Fruit fly (Drosophila melanogaster) whole organism, embryonic: ENCODE measurements around the gene Ugt37A3.

ENCODE experiments used
- Awh ChIP-seq: fragments of 200-800 bp; sonication (Bioruptor generic); IDR thresholded peaks from 2 replicates; pipeline ENCODE4, ENCODE4 v1.3.6; 2022; ENCODE audit warnings: missing biosample characterization, missing genetic modification characterization
- BEAF-32 ChIP-seq: fragments of 200-800 bp; sonication (Bioruptor generic); optimal IDR thresholded peaks from 3 replicates; lab custom pipeline; 2017; ENCODE audit warnings: missing biosample characterization, missing genetic modification characterization, mild to moderate bottlenecking, moderate library complexity, missing genetic modification reagents
- CG10366 ChIP-seq: fragments of 200-800 bp; sonication (Bioruptor generic); IDR thresholded peaks from 2 replicates; pipeline ENCODE4 v1.3.6; 2022; ENCODE audit warnings: missing biosample characterization, missing genetic modification characterization
- CG11398 ChIP-seq: fragments of 200-800 bp; sonication (Bioruptor generic); optimal IDR thresholded peaks from 2 replicates; lab custom pipeline; 2016; ENCODE audit warnings: missing biosample characterization, missing genetic modification characterization
- CG12155 ChIP-seq: fragments of 200-800 bp; sonication (Bioruptor generic); optimal IDR thresholded peaks from 3 replicates; lab custom pipeline; 2016; ENCODE audit warnings: missing biosample characterization, missing genetic modification characterization
- CG15269 ChIP-seq: fragments of 200-800 bp; sonication (Bioruptor generic); optimal IDR thresholded peaks from 2 replicates; lab custom pipeline; 2018; ENCODE audit warnings: missing biosample characterization, mild to moderate bottlenecking, missing genetic modification characterization, moderate library complexity
- CG17328 ChIP-seq: fragments of 200-800 bp; sonication (Bioruptor generic); IDR thresholded peaks from 2 replicates; pipeline ENCODE4 v1.3.6; 2022; ENCODE audit warnings: missing biosample characterization, missing genetic modification characterization
- CG17361 ChIP-seq: fragments of 200-800 bp; sonication (Bioruptor generic); IDR thresholded peaks from 3 replicates; pipeline ENCODE4 v1.3.6; 2022; ENCODE audit warnings: missing biosample characterization, missing genetic modification characterization
- CG18476 ChIP-seq: fragments of 200-800 bp; sonication (Bioruptor generic); optimal IDR thresholded peaks from 2 replicates; lab custom pipeline; 2016; ENCODE audit warnings: missing biosample characterization, mild to moderate bottlenecking, missing genetic modification characterization
- CG6689 ChIP-seq: fragments of 200-800 bp; sonication (Bioruptor generic); IDR thresholded peaks from 2 replicates; pipeline ENCODE4 v1.3.6; 2022; ENCODE audit warnings: missing biosample characterization, missing genetic modification characterization
- CG7745 ChIP-seq: fragments of 200-800 bp; sonication (Bioruptor generic); optimal IDR thresholded peaks from 2 replicates; lab custom pipeline; 2018; ENCODE audit warnings: missing biosample characterization, mild to moderate bottlenecking, missing genetic modification characterization, moderate library complexity
- CG7963 ChIP-seq: fragments of 200-800 bp; sonication (Bioruptor generic); IDR thresholded peaks from 3 replicates; pipeline ENCODE4 v1.3.6; 2022; ENCODE audit warnings: missing biosample characterization, missing genetic modification characterization; ENCODE audit not compliant: partially characterized antibody
- CG9876 ChIP-seq: fragments of 200-800 bp; sonication (Bioruptor generic); optimal IDR thresholded peaks from 2 replicates; lab custom pipeline; 2016; ENCODE audit warnings: missing biosample characterization, missing genetic modification characterization
- CkIIα-i1 ChIP-seq: fragments of 200-800 bp; sonication (Bioruptor generic); IDR thresholded peaks from 2 replicates; pipeline ENCODE4 v1.3.6; 2022; ENCODE audit warnings: missing biosample characterization, missing genetic modification characterization
- Dbx ChIP-seq: fragments of 200-800 bp; sonication (Bioruptor generic); IDR thresholded peaks from 3 replicates; pipeline ENCODE4 v1.3.6; 2022; ENCODE audit warnings: missing biosample characterization, missing genetic modification characterization
- Eip74EF ChIP-seq, 2 experiments: fragments of 200-800 bp in 1 of 2; fragments of >200 bp in 1 of 2; sonication (Bioruptor generic) in 1 of 2; optimal IDR thresholded peaks; 2 replicates each; lab custom pipeline; 2017 to 2019; ENCODE audit warnings: missing biosample characterization in 2 of 2, missing genetic modification characterization in 2 of 2, mild to moderate bottlenecking in 1 of 2, moderate library complexity in 1 of 2
- H2.0 ChIP-seq: fragments of 200-800 bp; sonication (Bioruptor generic); IDR thresholded peaks from 2 replicates; pipeline ENCODE4 v1.3.6; 2022; ENCODE audit warnings: missing biosample characterization, missing genetic modification characterization
- HLH4C ChIP-seq: fragments of 200-800 bp; sonication (Bioruptor generic); IDR thresholded peaks from 3 replicates; pipeline ENCODE4 v1.3.6; 2022; ENCODE audit warnings: missing biosample characterization, missing genetic modification characterization; ENCODE audit not compliant: partially characterized antibody
- Hr78 ChIP-seq, 2 experiments: fragments of 200-800 bp in 1 of 2; fragments of >200 bp in 1 of 2; sonication (Bioruptor generic) in 1 of 2; optimal IDR thresholded peaks; 2 replicates each; lab custom pipeline; 2017 to 2019; ENCODE audit warnings: missing biosample characterization in 2 of 2, missing genetic modification characterization in 2 of 2, mild to moderate bottlenecking in 1 of 2, moderate library complexity in 1 of 2
- Max ChIP-seq: fragments of 200-800 bp; sonication (Bioruptor generic); optimal IDR thresholded peaks from 2 replicates; lab custom pipeline; 2016; ENCODE audit warnings: missing biosample characterization, mild to moderate bottlenecking, missing genetic modification characterization
- NK7.1 ChIP-seq: fragments of 200-800 bp; sonication (Bioruptor generic); optimal IDR thresholded peaks from 3 replicates; lab custom pipeline; 2016; ENCODE audit warnings: missing biosample characterization, missing genetic modification characterization
- Oli ChIP-seq: fragments of 200-800 bp; sonication (Bioruptor generic); optimal IDR thresholded peaks from 2 replicates; lab custom pipeline; 2018; ENCODE audit warnings: missing biosample characterization, mild to moderate bottlenecking, missing genetic modification characterization, moderate library complexity
- Side ChIP-seq: fragments of 200-800 bp; sonication (Bioruptor generic); optimal IDR thresholded peaks from 2 replicates; lab custom pipeline; 2016; ENCODE audit warnings: missing biosample characterization, missing genetic modification characterization
- Sry-δ ChIP-seq: fragments of 200-800 bp; sonication (Bioruptor generic); optimal IDR thresholded peaks from 2 replicates; lab custom pipeline; 2016; ENCODE audit warnings: missing biosample characterization, missing genetic modification characterization
- YL-1 ChIP-seq: fragments of 200-800 bp; sonication (Bioruptor generic); optimal IDR thresholded peaks from 3 replicates; lab custom pipeline; 2017; ENCODE audit warnings: missing biosample characterization, mild to moderate bottlenecking, missing genetic modification characterization
- ato ChIP-seq: fragments of 200-800 bp; sonication (Bioruptor generic); IDR thresholded peaks from 2 replicates; pipeline ENCODE4 v1.3.6; 2022; ENCODE audit warnings: missing biosample characterization, missing genetic modification characterization; ENCODE audit not compliant: partially characterized antibody
- az2 ChIP-seq: fragments of 200-800 bp; sonication (Bioruptor generic); optimal IDR thresholded peaks from 3 replicates; lab custom pipeline; 2016; ENCODE audit warnings: missing biosample characterization, missing genetic modification characterization
- bowl ChIP-seq: fragments of 200-800 bp; sonication (Bioruptor generic); IDR thresholded peaks from 2 replicates; pipeline ENCODE4 v1.3.6; 2022; ENCODE audit warnings: missing biosample characterization, missing genetic modification characterization
- gem ChIP-seq: fragments of 200-800 bp; sonication (Bioruptor generic); optimal IDR thresholded peaks from 2 replicates; lab custom pipeline; 2019; ENCODE audit warnings: missing biosample characterization, mild to moderate bottlenecking, missing genetic modification characterization, moderate library complexity
- her ChIP-seq: fragments of 200-800 bp; sonication (Bioruptor generic); optimal IDR thresholded peaks from 2 replicates; lab custom pipeline; 2016; ENCODE audit warnings: missing biosample characterization, missing genetic modification characterization
- hkb ChIP-seq, 2 experiments: fragments of 200-800 bp in 1 of 2; fragments of >200 bp in 1 of 2; sonication (Bioruptor generic) in 1 of 2; IDR thresholded peaks in 1 of 2; optimal IDR thresholded peaks in 1 of 2; 2 replicates each; pipeline versions ENCODE4 v1.3.6 to Lab custom; 2017 to 2022; ENCODE audit warnings: missing biosample characterization in 1 of 2, missing genetic modification characterization in 1 of 2
- jigr1 ChIP-seq: fragments of 200-800 bp; sonication (Bioruptor generic); IDR thresholded peaks from 3 replicates; pipeline ENCODE4 v1.3.6; 2022; ENCODE audit warnings: missing biosample characterization, missing genetic modification characterization
- nerfin-1 ChIP-seq: fragments of 200-800 bp; sonication (Bioruptor generic); optimal IDR thresholded peaks from 3 replicates; lab custom pipeline; 2019; ENCODE audit warnings: missing biosample characterization, mild to moderate bottlenecking, missing genetic modification characterization, moderate library complexity
- p53 ChIP-seq: fragments of 200-800 bp; sonication (Bioruptor generic); optimal IDR thresholded peaks from 2 replicates; lab custom pipeline; 2016; ENCODE audit warnings: missing biosample characterization, missing genetic modification characterization
- rib ChIP-seq: fragments of 200-800 bp; sonication (Bioruptor generic); IDR thresholded peaks from 2 replicates; pipeline ENCODE4 v1.3.6; 2022; ENCODE audit warnings: missing biosample characterization, missing genetic modification characterization
- row ChIP-seq: fragments of 200-800 bp; sonication (Bioruptor generic); IDR thresholded peaks from 3 replicates; pipeline ENCODE4 v1.3.6; 2022; ENCODE audit warnings: missing biosample characterization, missing genetic modification characterization
- run ChIP-seq: fragments of 200-800 bp; sonication (Bioruptor generic); optimal IDR thresholded peaks from 3 replicates; lab custom pipeline; 2018; ENCODE audit warnings: missing biosample characterization, mild to moderate bottlenecking, missing genetic modification characterization
- scrt ChIP-seq: fragments of 200-800 bp; sonication (Bioruptor generic); optimal IDR thresholded peaks from 2 replicates; lab custom pipeline; 2018; ENCODE audit warnings: missing biosample characterization, mild to moderate bottlenecking, missing genetic modification characterization, moderate library complexity
- slou ChIP-seq: fragments of 200-800 bp; sonication (Bioruptor generic); optimal IDR thresholded peaks from 3 replicates; lab custom pipeline; 2016; ENCODE audit warnings: missing biosample characterization, missing genetic modification characterization
- tna ChIP-seq: fragments of 200-800 bp; sonication (Bioruptor generic); IDR thresholded peaks from 2 replicates; pipeline ENCODE4 v1.3.6; 2022; ENCODE audit warnings: missing biosample characterization, missing genetic modification characterization; ENCODE audit not compliant: partially characterized antibody
- unc-4 ChIP-seq: fragments of 200-800 bp; sonication (Bioruptor generic); IDR thresholded peaks from 2 replicates; pipeline ENCODE4 v1.3.6; 2022; ENCODE audit warnings: missing biosample characterization, missing genetic modification characterization; ENCODE audit not compliant: partially characterized antibody
- vfl ChIP-seq: fragments of 200-800 bp; sonication (Bioruptor generic); optimal IDR thresholded peaks from 2 replicates; lab custom pipeline; 2016; ENCODE audit warnings: missing biosample characterization, missing genetic modification characterization
- wdn ChIP-seq: fragments of 200-800 bp; sonication (Bioruptor generic); IDR thresholded peaks from 2 replicates; pipeline ENCODE4 v1.3.6; 2022; ENCODE audit warnings: missing biosample characterization, missing genetic modification characterization
- wor ChIP-seq: fragments of 200-800 bp; sonication (Bioruptor generic); IDR thresholded peaks from 2 replicates; pipeline ENCODE4 v1.3.6; 2022; ENCODE audit warnings: missing biosample characterization, missing genetic modification characterization
- zen ChIP-seq: fragments of 200-800 bp; sonication (Bioruptor generic); optimal IDR thresholded peaks from 3 replicates; lab custom pipeline; 2018; ENCODE audit warnings: missing biosample characterization, mild to moderate bottlenecking, missing genetic modification characterization, moderate library complexity

Gene Ugt37A3

dm6 chr3R:12697571-12698039, 45.9 kb downstream of the Ugt37A3 start (continued):
- TF ChIP-seq CG15269 (tag; lab: Kevin White, UChicago) (no peak), CG11398 (GFP tag; lab: Kevin White, UChicago) (no peak), nerfin-1 (tag; lab: Kevin White, UChicago) (no peak), bowl (GFP tag; lab: Robert Waterston, UW) (no peak), CkIIα-i1 (GFP tag; lab: Robert Waterston, UW) (no peak), NK7.1 (GFP tag; lab: Kevin White, UChicago) (no peak), scrt (GFP tag; lab: Kevin White, UChicago) (no peak), CG12155 (GFP tag; lab: Kevin White, UChicago) (peak; percentile 19), Max (GFP tag; lab: Kevin White, UChicago) (no peak), slou (GFP tag; lab: Kevin White, UChicago) (no peak), row (GFP tag; lab: Robert Waterston, UW) (0 out of 3 replicates have a peak, but pooled peaks have one; percentile 12), Dbx (GFP tag; lab: Robert Waterston, UW) (no peak; the same call in 2 of the 3 replicates), Eip74EF (GFP tag; optimal IDR thresholded peaks at IDR 0.05; lab: Kevin White, UChicago) (no peak), ato (GFP tag; lab: Robert Waterston, UW) (no peak), Side (no peak), wor (GFP tag; lab: Robert Waterston, UW) (no peak), H2.0 (no peak), HLH4C (peak; percentile 63; the same call in 2 of the 3 replicates), CG7963 (GFP tag; lab: Robert Waterston, UW) (no peak), CG17328 (GFP tag; lab: Robert Waterston, UW) (no peak), CG10366 (GFP tag; lab: Robert Waterston, UW) (no peak), vfl (no peak), rib (no peak), run (tag; lab: Kevin White, UChicago) (no peak), CG6689 (GFP tag; lab: Robert Waterston, UW) (no peak), YL-1 (GFP tag; lab: Kevin White, UChicago) (peak; percentile 58), her (no peak), zen (no peak), Awh (GFP tag; lab: Robert Waterston, UW) (no peak)

- TF ChIP-seq gem (tag; lab: Kevin White, UChicago), result no peak
- TF ChIP-seq CG18476 (GFP tag; lab: Kevin White, UChicago), result no peak
- no peak for TF ChIP-seq az2 (GFP tag; lab: Kevin White, UChicago)
- no peak for TF ChIP-seq CG9876 (GFP tag; lab: Kevin White, UChicago)
These were observed 46.5 kb downstream of the Ugt37A3 start, which contains the start of gene Past1 for dm6 chr3R:12697022-12697421. Past1 (plus strand) TSS chr3R:12697322.

dm6 chr3R:12694742-12695141, 48.7 kb downstream of the Ugt37A3 start, which contains the start of the genes CG14391 and NijC:
CG14391 (minus strand) TSS chr3R:12694842.
NijC (plus strand) TSS chr3R:12695129.
- TF ChIP-seq wdn (GFP tag; lab: Robert Waterston, UW) (no peak), Hr78 (GFP tag; optimal IDR thresholded peaks at IDR 0.05; lab: Kevin White, UChicago) (no peak), Sry-δ (no peak), CG7745 (no peak), hkb (optimal IDR thresholded peaks at IDR 0.05; lab: Kevin White, UChicago) (no peak), hkb (GFP tag; IDR thresholded peaks at IDR 0.05; lab: Robert Waterston, UW) (no peak), nerfin-1 (tag; lab: Kevin White, UChicago) (no peak), unc-4 (GFP tag; lab: Robert Waterston, UW) (no peak), p53 (GFP tag; lab: Kevin White, UChicago) (no peak), Oli (tag; lab: Kevin White, UChicago) (no peak), tna (GFP tag; lab: Robert Waterston, UW) (no peak), jigr1 (no peak), BEAF-32 (GFP tag; lab: Kevin White, UChicago) (no peak), CG17361 (GFP tag; lab: Robert Waterston, UW) (no peak)
- TF ChIP-seq, all 482 proteins: peak for 0
